Worm (Caenorhabditis elegans): ENCODE measurements around the gene dpr-1.

DNA sequence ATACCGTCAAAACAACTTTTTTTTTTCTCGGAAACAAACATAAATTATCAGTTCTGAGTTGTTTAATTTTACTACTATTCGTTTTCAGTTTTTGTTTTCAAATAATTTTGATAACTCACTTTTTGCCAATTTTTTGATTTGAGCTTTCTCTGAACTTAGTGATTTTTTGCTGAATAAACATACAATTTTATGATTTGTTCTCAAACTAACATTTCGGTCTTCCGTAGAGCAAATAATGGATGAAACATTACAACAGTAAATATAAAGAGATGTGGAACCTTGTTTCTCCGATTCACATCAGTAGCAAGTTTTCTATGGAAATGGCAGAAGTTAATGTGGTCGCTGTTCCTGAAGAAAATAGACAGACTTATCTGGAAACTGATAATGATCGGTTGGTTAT is 7.8 kb upstream of the dpr-1 start, which contains the start of gene R10D12.7:
- TF ChIP-seq F23B12.7 (tag; optimal IDR thresholded peaks at IDR 0.05; ENCODE audit: insufficient read depth) (no peak), cebp-2 (GFP tag; IDR thresholded peaks at IDR 0.05) (no peak), snpc-4 (GFP tag; optimal IDR thresholded peaks at IDR 0.05) (no peak), snpc-4 (tag; optimal IDR thresholded peaks at IDR 0.05) (no peak), rec-8 (tag; optimal IDR thresholded peaks at IDR 0.05) (no peak), attf-5 (GFP tag; optimal IDR thresholded peaks at IDR 0.05) (no peak), unc-130 (GFP tag; optimal IDR thresholded peaks at IDR 0.05) (no peak), egl-18 (GFP tag; IDR thresholded peaks at IDR 0.05) (no peak), xnd-1 (tag; optimal IDR thresholded peaks at IDR 0.05) (no peak), egrh-3 (GFP tag; IDR thresholded peaks at IDR 0.05) (no peak), ceh-100 (GFP tag; IDR thresholded peaks at IDR 0.05) (no peak)
